Worm (Caenorhabditis elegans) whole organism, L4 larva: Measurements from ENCODE around the gene ZK488.6.

Experiments used
- D1046.2 ChIP-seq: fragments of 200-800 bp; sonication (Bioruptor generic); IDR thresholded peaks from 2 replicates; pipeline ENCODE4 v1.3.6; 2022; ENCODE audit warnings: missing genetic modification characterization, missing compliant biosample characterization
- F44E2.7 ChIP-seq: fragments of 200-800 bp; sonication (Bioruptor generic); IDR thresholded peaks from 2 replicates; pipeline ENCODE4 v2.1.2; 2022; ENCODE audit warnings: missing genetic modification characterization, missing compliant biosample characterization
- F49E8.2 ChIP-seq: sonication (generic microtip); optimal IDR thresholded peaks from 2 replicates; lab custom pipeline; 2016; ENCODE audit warnings: missing compliant biosample characterization, mild to moderate bottlenecking, missing genetic modification characterization, borderline replicate concordance
- Y48G9A.11 ChIP-seq: fragments of 200-800 bp; sonication (Bioruptor generic); IDR thresholded peaks from 2 replicates; pipeline ENCODE4 v1.3.6; 2022; ENCODE audit warnings: missing genetic modification reagents, missing genetic modification characterization, missing compliant biosample characterization
- Y5F2A.4 ChIP-seq: fragments of 200-800 bp; sonication (Bioruptor generic); optimal IDR thresholded peaks from 2 replicates; lab custom pipeline; 2018; ENCODE audit warnings: mild to moderate bottlenecking, missing genetic modification characterization, missing compliant biosample characterization
- ZK546.5 ChIP-seq, 2 experiments: sonication (generic microtip); optimal IDR thresholded peaks; 2 replicates each; lab custom pipeline; 2017; ENCODE audit warnings: missing biosample characterization in 2 of 2, missing genetic modification characterization in 2 of 2
- arid-1 ChIP-seq: fragments of 200-800 bp; sonication (Bioruptor generic); conservative IDR thresholded peaks from 2 replicates; pipeline ENCODE4 v1.3.6; 2022; ENCODE audit warnings: missing genetic modification reagents, missing genetic modification characterization, missing compliant biosample characterization
- attf-4 ChIP-seq: sonication (generic microtip); optimal IDR thresholded peaks from 3 replicates; lab custom pipeline; 2017; ENCODE audit warnings: missing biosample characterization, missing genetic modification characterization
- ceh-28 ChIP-seq: fragments of 150-350 bp; optimal IDR thresholded peaks from 2 replicates; lab custom pipeline; 2014; ENCODE audit warnings: missing biosample characterization, missing genetic modification reagents, missing genetic modification characterization
- ceh-32 ChIP-seq: sonication (generic microtip); optimal IDR thresholded peaks from 2 replicates; lab custom pipeline; 2016; ENCODE audit warnings: mild to moderate bottlenecking, missing genetic modification characterization, missing compliant biosample characterization; ENCODE audit not compliant: poor library complexity
- ces-1 ChIP-seq: fragments of 150-350 bp; sonication (generic microtip); optimal IDR thresholded peaks from 4 replicates; lab custom pipeline; 2014; ENCODE audit warnings: missing biosample characterization, missing genetic modification reagents, missing genetic modification characterization
- daf-12 ChIP-seq: fragments of 150-350 bp; optimal IDR thresholded peaks from 2 replicates; lab custom pipeline; 2014; ENCODE audit warnings: missing biosample characterization, missing genetic modification reagents, missing genetic modification characterization
- daf-16 ChIP-seq, 3 experiments: sonication (generic microtip); optimal IDR thresholded peaks; 2 replicates each; lab custom pipeline; 2016 to 2017; ENCODE audit warnings: missing genetic modification characterization in 3 of 3, missing genetic modification reagents in 3 of 3, mild to moderate bottlenecking in 2 of 3, missing compliant biosample characterization in 2 of 3, missing biosample characterization in 1 of 3, moderate library complexity in 1 of 3
- daf-8 ChIP-seq: fragments of 200-800 bp; sonication (Bioruptor generic); IDR thresholded peaks from 2 replicates; pipeline ENCODE4 v1.3.6; 2022; ENCODE audit warnings: missing genetic modification characterization, missing compliant biosample characterization
- dmd-6 ChIP-seq: fragments of 200-800 bp; sonication (Bioruptor generic); IDR thresholded peaks from 2 replicates; pipeline ENCODE4 v1.3.6; 2022; ENCODE audit warnings: missing genetic modification reagents, missing genetic modification characterization, missing compliant biosample characterization
- dmd-8 ChIP-seq: fragments of 200-800 bp; sonication (Bioruptor generic); IDR thresholded peaks from 2 replicates; pipeline ENCODE4 v1.3.6; 2022; ENCODE audit warnings: missing genetic modification characterization, missing compliant biosample characterization
- duxl-1 ChIP-seq: sonication (generic microtip); optimal IDR thresholded peaks from 2 replicates; lab custom pipeline; 2016; ENCODE audit warnings: mild to moderate bottlenecking, missing genetic modification characterization, moderate library complexity, missing compliant biosample characterization; ENCODE audit not compliant: poor library complexity
- egl-27 ChIP-seq: sonication (generic microtip); optimal IDR thresholded peaks from 3 replicates; lab custom pipeline; 2017; ENCODE audit warnings: missing biosample characterization, missing genetic modification reagents, missing genetic modification characterization
- egl-43 ChIP-seq: fragments of 200-800 bp; sonication (Bioruptor generic); IDR thresholded peaks from 2 replicates; pipeline ENCODE4 v1.3.6; 2022; ENCODE audit warnings: missing genetic modification reagents, missing genetic modification characterization, missing compliant biosample characterization
- fos-1 ChIP-seq: fragments of 150-350 bp; optimal IDR thresholded peaks from 2 replicates; lab custom pipeline; 2014; ENCODE audit warnings: missing biosample characterization, missing genetic modification characterization
- hlh-30 ChIP-seq: sonication (generic microtip); optimal IDR thresholded peaks from 2 replicates; lab custom pipeline; 2017; ENCODE audit warnings: antibody characterized with exemption, mild to moderate bottlenecking, missing genetic modification characterization, missing compliant biosample characterization; ENCODE audit not compliant: insufficient read depth
- lin-13 ChIP-seq: fragments of 150-350 bp; optimal IDR thresholded peaks from 2 replicates; lab custom pipeline; 2014; ENCODE audit warnings: missing biosample characterization, missing genetic modification reagents, missing genetic modification characterization
- lin-15B ChIP-seq: fragments of 150-350 bp; sonication (generic microtip); optimal IDR thresholded peaks from 3 replicates; lab custom pipeline; 2014; ENCODE audit warnings: missing biosample characterization, missing genetic modification characterization
- lin-38 ChIP-seq: fragments of 200-800 bp; sonication (Bioruptor generic); IDR thresholded peaks from 2 replicates; pipeline ENCODE4 v1.3.6; 2022; ENCODE audit warnings: missing genetic modification reagents, missing genetic modification characterization, missing compliant biosample characterization
- lsy-2 ChIP-seq, 2 experiments: fragments of 150-350 bp in 1 of 2; sonication (generic microtip) in 1 of 2; optimal IDR thresholded peaks; 2 replicates each; lab custom pipeline; 2014 to 2017; ENCODE audit warnings: missing biosample characterization in 2 of 2, missing genetic modification characterization in 2 of 2
- madf-5 ChIP-seq, 2 experiments: fragments of 200-800 bp; sonication (Bioruptor generic); IDR thresholded peaks; 2 replicates each; pipeline ENCODE4 v1.3.6; 2022; ENCODE audit warnings: missing compliant biosample characterization in 2 of 2, missing genetic modification characterization in 2 of 2
- madf-9 ChIP-seq: fragments of 200-800 bp; sonication (Bioruptor generic); conservative IDR thresholded peaks from 2 replicates; pipeline ENCODE4 v1.3.6; 2022; ENCODE audit warnings: missing genetic modification reagents, missing genetic modification characterization, missing compliant biosample characterization
- mdl-1 ChIP-seq, 2 experiments: fragments of 150-350 bp in 1 of 2; sonication (generic microtip) in 1 of 2; optimal IDR thresholded peaks; 2 replicates each; lab custom pipeline; 2014 to 2017; ENCODE audit warnings: missing biosample characterization in 2 of 2, missing genetic modification characterization in 2 of 2
- mes-2 ChIP-seq: sonication (generic microtip); optimal IDR thresholded peaks from 2 replicates; lab custom pipeline; 2016; ENCODE audit warnings: missing genotype, mild to moderate bottlenecking, missing genetic modification characterization, missing compliant biosample characterization; ENCODE audit not compliant: poor library complexity, severe bottlenecking
- mxl-2 ChIP-seq: fragments of 200-800 bp; sonication (Bioruptor generic); conservative IDR thresholded peaks from 2 replicates; pipeline ENCODE4 v1.3.6; 2022; ENCODE audit warnings: missing genetic modification reagents, missing genetic modification characterization, missing compliant biosample characterization
- mxl-3 ChIP-seq: fragments of 200-800 bp; sonication (Bioruptor generic); optimal IDR thresholded peaks from 2 replicates; lab custom pipeline; 2018; ENCODE audit warnings: mild to moderate bottlenecking, missing genetic modification characterization, missing compliant biosample characterization
- nhr-111 ChIP-seq: fragments of 200-800 bp; sonication (Bioruptor generic); optimal IDR thresholded peaks from 2 replicates; lab custom pipeline; 2018; ENCODE audit warnings: mild to moderate bottlenecking, missing genetic modification characterization, missing compliant biosample characterization
- nhr-237 ChIP-seq: sonication (generic microtip); optimal IDR thresholded peaks from 2 replicates; lab custom pipeline; 2017; ENCODE audit warnings: missing biosample characterization, missing genetic modification characterization
- nhr-25 ChIP-seq: sonication (generic microtip); optimal IDR thresholded peaks from 2 replicates; lab custom pipeline; 2017; ENCODE audit warnings: missing genetic modification characterization, mild to moderate bottlenecking, missing compliant biosample characterization, antibody characterized with exemption, moderate library complexity, borderline replicate concordance; ENCODE audit not compliant: insufficient read depth
- nhr-28 ChIP-seq: fragments of 150-350 bp; optimal IDR thresholded peaks from 2 replicates; lab custom pipeline; 2014; ENCODE audit warnings: missing biosample characterization, missing genetic modification characterization
- nhr-41 ChIP-seq: fragments of 200-800 bp; sonication (Bioruptor generic); IDR thresholded peaks from 2 replicates; pipeline ENCODE4 v1.3.6; 2022; ENCODE audit warnings: missing genetic modification reagents, missing genetic modification characterization, missing compliant biosample characterization
- nhr-42 ChIP-seq: fragments of 200-800 bp; sonication (Bioruptor generic); IDR thresholded peaks from 2 replicates; pipeline ENCODE4 v1.3.6; 2022; ENCODE audit warnings: missing genetic modification characterization, missing compliant biosample characterization
- set-16 ChIP-seq: fragments of 200-800 bp; sonication (Bioruptor generic); IDR thresholded peaks from 2 replicates; pipeline ENCODE4 v1.3.6; 2022; ENCODE audit warnings: missing genetic modification reagents, missing genetic modification characterization, missing compliant biosample characterization
- snpc-4 ChIP-seq: fragments of 150-350 bp; optimal IDR thresholded peaks from 2 replicates; lab custom pipeline; 2014; ENCODE audit warnings: missing biosample characterization, missing genetic modification characterization
- spr-1 ChIP-seq: sonication (generic microtip); optimal IDR thresholded peaks from 2 replicates; lab custom pipeline; 2016; ENCODE audit warnings: mild to moderate bottlenecking, missing genetic modification characterization, missing compliant biosample characterization
- tag-97 ChIP-seq: fragments of 200-800 bp; sonication (Bioruptor generic); IDR thresholded peaks from 2 replicates; pipeline ENCODE4 v1.3.6; 2022; ENCODE audit warnings: missing genetic modification characterization, missing compliant biosample characterization
- vab-7 ChIP-seq: fragments of 200-800 bp; sonication (Bioruptor generic); IDR thresholded peaks from 2 replicates; pipeline ENCODE4 v1.3.6; 2022; ENCODE audit warnings: missing genetic modification reagents, missing genetic modification characterization, missing compliant biosample characterization
- zag-1 ChIP-seq: fragments of 150-350 bp; optimal IDR thresholded peaks from 2 replicates; lab custom pipeline; 2014; ENCODE audit warnings: missing biosample characterization, missing genetic modification characterization
- zfp-2 ChIP-seq: sonication (generic microtip); optimal IDR thresholded peaks from 2 replicates; lab custom pipeline; 2016; ENCODE audit warnings: mild to moderate bottlenecking, missing genetic modification characterization, missing compliant biosample characterization
- zip-11 ChIP-seq: fragments of 200-800 bp; sonication (Bioruptor generic); IDR thresholded peaks from 2 replicates; pipeline ENCODE4 v1.3.6; 2022; ENCODE audit warnings: missing genetic modification characterization, missing compliant biosample characterization
- zip-2 ChIP-seq: fragments of 150-350 bp; optimal IDR thresholded peaks from 2 replicates; lab custom pipeline; 2014; ENCODE audit warnings: missing biosample characterization, missing genetic modification characterization
- ztf-7 ChIP-seq: fragments of 150-350 bp; optimal IDR thresholded peaks from 2 replicates; lab custom pipeline; 2014; ENCODE audit warnings: missing biosample characterization, missing genetic modification characterization

The ZK488.6 gene

ce11 chrV:634855-635254 is 44.6 kb downstream of the ZK488.6 start, which contains the start of gene F48G7.10:
Gene F48G7.10, minus strand, starts transcription at chrV:634955.
- TF ChIP-seq mes-2 (tag; lab: Kevin White, UChicago) (no peak), dmd-8 (GFP tag; lab: Robert Waterston, UW) (no peak), lin-15B (tag; lab: Kevin White, UChicago) (no peak), zip-11 (no peak), lin-13 (GFP tag; lab: Kevin White, UChicago) (no peak), madf-9 (GFP tag; lab: Robert Waterston, UW) (no peak), nhr-111 (GFP tag; lab: Kevin White, UChicago) (no peak), egl-27 (tag; lab: Kevin White, UChicago) (no peak), snpc-4 (tag; lab: Kevin White, UChicago) (no peak), zfp-2 (no peak), ceh-32 (tag; lab: Kevin White, UChicago) (no peak), arid-1 (GFP tag; lab: Robert Waterston, UW) (no peak), attf-4 (no peak), tag-97 (GFP tag; lab: Robert Waterston, UW) (no peak), hlh-30 (tag; lab: Kevin White, UChicago) (no peak), daf-12 (tag; lab: Kevin White, UChicago) (no peak)
- TF ChIP-seq, all 104 proteins: peak for 0

DNA sequence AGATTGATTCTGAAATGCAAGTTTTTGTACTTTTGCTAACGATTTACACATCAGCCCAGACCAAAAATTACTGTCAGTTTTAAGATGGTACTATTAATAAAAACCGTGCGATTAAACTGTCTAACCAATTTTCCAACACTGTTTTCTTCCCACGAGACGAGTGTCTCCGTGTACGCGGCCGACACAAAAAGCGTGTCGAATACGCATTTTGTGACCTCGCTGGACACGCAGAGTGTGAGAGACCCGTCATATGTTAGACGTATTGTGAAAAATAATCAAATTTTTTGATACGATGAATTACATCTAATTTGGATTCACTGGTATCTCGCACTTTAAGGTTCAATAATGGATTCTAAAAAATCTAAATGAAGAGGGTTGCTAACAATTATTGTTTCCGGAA is 45.3 kb downstream of the ZK488.6 start:
- TF ChIP-seq egl-27 (tag; lab: Kevin White, UChicago) = no peak
- TF ChIP-seq nhr-28 (tag; lab: Kevin White, UChicago) = peak; percentile 98
- TF ChIP-seq vab-7 = no peak
- no peak for TF ChIP-seq zfp-2
- TF ChIP-seq madf-5 (GFP tag; IDR thresholded peaks at IDR 0.05; lab: Robert Waterston, UW) = no peak
- TF ChIP-seq F49E8.2 (tag; lab: Kevin White, UChicago) = no peak
- no peak for TF ChIP-seq zip-2 (tag; lab: Kevin White, UChicago)
- no peak for TF ChIP-seq nhr-41 (GFP tag; lab: Robert Waterston, UW)
- TF ChIP-seq daf-8 (GFP tag; lab: Robert Waterston, UW) = no peak
- peak in 1 of 2 experiments; percentile 2 for TF ChIP-seq lsy-2 (tag; optimal IDR thresholded peaks at IDR 0.05; lab: Kevin White, UChicago)
- TF ChIP-seq hlh-30 (tag; lab: Kevin White, UChicago) = peak; percentile 87
- no peak for TF ChIP-seq egl-43 (GFP tag; lab: Robert Waterston, UW)
- no peak for TF ChIP-seq ZK546.5 (tag; optimal IDR thresholded peaks at IDR 0.05; lab: Kevin White, UChicago)
- TF ChIP-seq Y48G9A.11 (GFP tag; lab: Robert Waterston, UW) = no peak
- TF ChIP-seq fos-1 = no peak
- TF ChIP-seq nhr-25 (tag; lab: Kevin White, UChicago) = no peak
- peak; percentile 61; the same call in 1 of the 2 replicates for TF ChIP-seq dmd-6
- no peak for TF ChIP-seq nhr-42
- no peak for TF ChIP-seq lin-38 (GFP tag; lab: Robert Waterston, UW)
- no peak for TF ChIP-seq daf-16 (GFP tag; optimal IDR thresholded peaks at IDR 0.05; lab: Kevin White, UChicago)
- peak; percentile 40 for TF ChIP-seq daf-16 (tag; optimal IDR thresholded peaks at IDR 0.05; lab: Kevin White, UChicago)
- no peak for TF ChIP-seq nhr-237 (tag; lab: Kevin White, UChicago)
- TF ChIP-seq set-16 = no peak
- no peak for TF ChIP-seq zag-1 (tag; lab: Kevin White, UChicago)
- TF ChIP-seq ces-1 (GFP tag; lab: Kevin White, UChicago) = no peak
- TF ChIP-seq mxl-3 (GFP tag; lab: Kevin White, UChicago) = peak; percentile 78
- TF ChIP-seq duxl-1 (tag; lab: Kevin White, UChicago) = peak; percentile 51
- no peak for TF ChIP-seq spr-1 (tag; lab: Kevin White, UChicago)
- no peak for TF ChIP-seq ztf-7 (tag; lab: Kevin White, UChicago)
- peak; percentile 15 to 74 for TF ChIP-seq mdl-1 (tag; optimal IDR thresholded peaks at IDR 0.05; lab: Kevin White, UChicago)
- TF ChIP-seq arid-1 (GFP tag; lab: Robert Waterston, UW) = no peak
- TF ChIP-seq dmd-8 (GFP tag; lab: Robert Waterston, UW) = no peak
- TF ChIP-seq ceh-28 (tag; lab: Kevin White, UChicago) = no peak
- TF ChIP-seq mxl-2 = no peak
- no peak for TF ChIP-seq F44E2.7 (GFP tag; lab: Robert Waterston, UW)
- no peak for TF ChIP-seq snpc-4 (tag; lab: Kevin White, UChicago)
- TF ChIP-seq Y5F2A.4 (GFP tag; lab: Kevin White, UChicago) = no peak
- TF ChIP-seq D1046.2 (GFP tag; lab: Robert Waterston, UW) = no peak
- peak; percentile 33 for TF ChIP-seq mes-2 (tag; lab: Kevin White, UChicago)
